Worm (Caenorhabditis elegans) whole organism, dauer: ENCODE results near the gene F54F2.14.

ENCODE experiments used
- unc-62 ChIP-seq: sonication (generic microtip); optimal IDR thresholded peaks from 2 replicates; lab custom pipeline; 2017; ENCODE audit warnings: missing biosample characterization, missing genetic modification reagents, missing genetic modification characterization

F54F2.14 gene

ce11 chrIII:8829245-8829644 is 37.9 kb downstream of the F54F2.14 start, which contains the start of gene F44E2.3:
TSS of gene F44E2.3 (minus strand) at chrIII:8829305.
- no peak for TF ChIP-seq unc-62 (GFP tag; lab: Kevin White, UChicago)

DNA sequence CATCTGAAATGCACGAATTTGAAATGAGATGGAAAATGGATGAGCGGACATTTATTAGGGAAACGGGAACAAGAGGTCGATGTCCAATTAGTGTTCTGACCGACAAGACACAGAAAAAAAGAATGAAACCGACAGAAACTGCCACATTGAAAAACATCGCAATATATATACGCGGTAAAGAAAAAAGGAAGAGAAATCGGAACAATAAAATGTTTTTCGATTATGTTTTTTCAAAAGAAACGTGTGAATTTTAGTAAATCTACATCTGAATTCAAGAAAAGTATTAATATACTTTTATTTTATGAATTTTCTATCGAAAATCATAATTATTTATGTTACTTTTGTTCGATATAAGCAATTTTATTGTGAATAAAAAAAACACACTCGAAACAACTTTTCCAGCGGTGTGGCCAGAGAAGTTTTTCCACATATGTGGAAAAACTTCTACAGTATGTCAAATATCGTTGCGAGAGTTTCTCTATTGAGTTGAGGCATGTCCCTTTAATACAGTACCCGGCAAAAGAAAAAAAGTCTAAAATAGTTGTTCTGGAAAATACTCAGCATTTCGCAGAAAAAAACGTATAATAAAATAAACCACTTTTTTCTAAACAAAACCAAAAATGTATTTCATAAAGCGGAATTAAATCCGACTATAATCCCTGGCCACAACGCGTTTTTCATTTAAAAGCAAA is 39.9 kb downstream of the F54F2.14 start, which contains the start of gene F44E2.10:
Gene F44E2.10, minus strand, starts transcription at position 51 of the 692 bp plus-strand sequence.
- no peak for TF ChIP-seq unc-62 (GFP tag; lab: Kevin White, UChicago)

DNA sequence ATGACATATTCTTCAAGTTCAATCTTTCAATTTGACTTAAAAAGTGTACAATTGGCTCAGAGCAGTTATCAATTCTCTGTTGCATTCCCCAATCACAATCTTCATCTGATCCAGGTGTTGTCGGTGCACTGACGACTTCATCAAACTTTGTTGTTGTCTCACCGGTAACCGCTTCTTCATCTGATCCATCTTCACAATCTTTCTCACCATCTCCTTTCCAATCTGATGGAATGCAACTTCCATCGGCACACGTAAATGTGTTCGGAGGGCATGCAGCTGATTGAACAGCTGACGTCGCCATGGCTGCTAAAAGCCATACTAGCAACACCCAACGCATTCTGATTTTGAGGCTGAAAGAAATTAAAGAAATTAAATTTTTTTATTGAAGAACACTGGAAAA is 46.7 kb downstream of the F54F2.14 start, which contains the start of gene F44E2.4:
Gene F44E2.4, minus strand, starts transcription at position 350 of the 400 bp plus-strand sequence.
- TF ChIP-seq unc-62 (GFP tag; lab: Kevin White, UChicago): no peak

- TF ChIP-seq unc-62 (GFP tag; lab: Kevin White, UChicago): no peak
Measured at ce11 chrIII:8839813-8840212, 48.5 kb downstream of the F54F2.14 start.
